Worm (Caenorhabditis elegans): Measurements from ENCODE around the gene Y97E10B.1.

- TF ChIP-seq ceh-48 (tag; optimal IDR thresholded peaks at IDR 0.05) (no peak), eyg-1 (tag; optimal IDR thresholded peaks at IDR 0.05) (no peak)
Observed at ce11 chrV:7928660-7929059, 15.0 kb upstream of the Y97E10B.1 start, which contains the start of gene srsx-5.

Measured in whole organism, late embryonic.